Worm (Caenorhabditis elegans) whole organism, young adult: ENCODE data around the gene fipr-12.

ENCODE experiments used
- B0035.1 ChIP-seq: sonication (generic microtip); optimal IDR thresholded peaks from 2 replicates; lab custom pipeline; 2016; ENCODE audit warnings: missing genetic modification characterization, mild to moderate bottlenecking, missing compliant biosample characterization, missing genotype, missing genetic modification reagents
- C06A6.2 ChIP-seq: fragments of 200-800 bp; sonication (Bioruptor generic); conservative IDR thresholded peaks from 2 replicates; pipeline ENCODE4 v1.3.6; 2022; ENCODE audit warnings: missing genetic modification characterization, missing compliant biosample characterization
- D2030.7 ChIP-seq: fragments of 200-800 bp; sonication (Bioruptor generic); IDR thresholded peaks from 2 replicates; pipeline ENCODE4 v1.3.6; 2022; ENCODE audit warnings: missing genetic modification reagents, missing genetic modification characterization, missing compliant biosample characterization
- F33H1.4 ChIP-seq: fragments of 200-800 bp; sonication (Bioruptor generic); IDR thresholded peaks from 2 replicates; pipeline ENCODE4 v1.3.6; 2022; ENCODE audit warnings: missing genetic modification reagents, missing genetic modification characterization, missing compliant biosample characterization
- F55B11.4 ChIP-seq: sonication (generic microtip); optimal IDR thresholded peaks from 2 replicates; lab custom pipeline; 2016; ENCODE audit warnings: missing compliant biosample characterization, missing genetic modification characterization, borderline replicate concordance; ENCODE audit not compliant: insufficient read depth
- K12H6.12 ChIP-seq: fragments of 200-800 bp; sonication (Bioruptor generic); optimal IDR thresholded peaks from 2 replicates; lab custom pipeline; 2018; ENCODE audit warnings: mild to moderate bottlenecking, missing genetic modification characterization, missing compliant biosample characterization
- T07F8.4 ChIP-seq: sonication (generic microtip); optimal IDR thresholded peaks from 2 replicates; lab custom pipeline; 2016; ENCODE audit warnings: mild to moderate bottlenecking, missing genetic modification characterization, moderate library complexity, missing compliant biosample characterization
- Y53F4B.3 ChIP-seq: fragments of 200-800 bp; sonication (Bioruptor generic); IDR thresholded peaks from 2 replicates; pipeline ENCODE4 v1.3.6; 2022; ENCODE audit warnings: missing genetic modification reagents, missing genetic modification characterization, missing compliant biosample characterization
- Y95B8A.8 ChIP-seq: fragments of 200-800 bp; sonication (Bioruptor generic); IDR thresholded peaks from 2 replicates; pipeline ENCODE4 v1.3.6; 2022; ENCODE audit warnings: missing genetic modification reagents, missing genetic modification characterization, missing compliant biosample characterization
- ZK185.1 ChIP-seq: sonication (generic microtip); optimal IDR thresholded peaks from 2 replicates; lab custom pipeline; 2016; ENCODE audit warnings: mild to moderate bottlenecking, missing genetic modification characterization, missing compliant biosample characterization; ENCODE audit not compliant: poor library complexity, severe bottlenecking
- ama-1 ChIP-seq, 3 experiments: fragments of 150-350 bp in 1 of 3; sonication (generic microtip) in 2 of 3; optimal IDR thresholded peaks; 2 replicates each; lab custom pipeline; 2014 to 2018; ENCODE audit warnings: missing biosample characterization in 2 of 3, missing genetic modification characterization in 2 of 3, missing genetic modification reagents in 2 of 3
- atf-7 ChIP-seq: sonication (generic microtip); optimal IDR thresholded peaks from 2 replicates; lab custom pipeline; 2017; ENCODE audit warnings: mild to moderate bottlenecking, missing genetic modification characterization, missing compliant biosample characterization
- athp-1 ChIP-seq: sonication (generic microtip); optimal IDR thresholded peaks from 2 replicates; lab custom pipeline; 2017; ENCODE audit warnings: mild to moderate bottlenecking, missing genetic modification characterization, missing compliant biosample characterization
- attf-5 ChIP-seq: fragments of 200-800 bp; sonication (Bioruptor generic); optimal IDR thresholded peaks from 2 replicates; lab custom pipeline; 2018; ENCODE audit warnings: mild to moderate bottlenecking, missing genetic modification characterization, missing compliant biosample characterization
- bed-1 ChIP-seq: fragments of 200-800 bp; sonication (Bioruptor generic); IDR thresholded peaks from 2 replicates; pipeline ENCODE4 v1.3.6; 2022; ENCODE audit warnings: missing genetic modification reagents, missing genetic modification characterization, missing compliant biosample characterization
- bed-2 ChIP-seq: fragments of 200-800 bp; sonication (Bioruptor generic); IDR thresholded peaks from 2 replicates; pipeline ENCODE4 v1.3.6; 2022; ENCODE audit warnings: missing genetic modification reagents, missing genetic modification characterization, missing compliant biosample characterization
- cebp-1 ChIP-seq, 2 experiments: fragments of 200-800 bp in 1 of 2; sonication (Bioruptor generic) in 1 of 2; sonication (generic microtip) in 1 of 2; IDR thresholded peaks in 1 of 2; optimal IDR thresholded peaks in 1 of 2; 2 replicates each; pipeline versions ENCODE4 v1.3.6 to Lab custom; 2017 to 2022; ENCODE audit warnings: missing compliant biosample characterization in 2 of 2, missing genetic modification characterization in 2 of 2, mild to moderate bottlenecking in 1 of 2, missing genetic modification reagents in 1 of 2, moderate library complexity in 1 of 2
- cebp-2 ChIP-seq: fragments of 200-800 bp; sonication (Bioruptor generic); IDR thresholded peaks from 2 replicates; pipeline ENCODE4 v1.3.6; 2022; ENCODE audit warnings: missing genetic modification characterization, missing compliant biosample characterization
- ceh-40 ChIP-seq: fragments of 200-800 bp; sonication (Bioruptor generic); IDR thresholded peaks from 2 replicates; pipeline ENCODE4 v1.3.6; 2022; ENCODE audit warnings: missing genetic modification characterization, missing compliant biosample characterization
- ceh-91 ChIP-seq: fragments of 200-800 bp; sonication (Bioruptor generic); IDR thresholded peaks from 2 replicates; pipeline ENCODE4 v1.3.6; 2022; ENCODE audit warnings: missing genetic modification reagents, missing genetic modification characterization, missing compliant biosample characterization
- chd-7 ChIP-seq: sonication (generic microtip); optimal IDR thresholded peaks from 2 replicates; lab custom pipeline; 2016; ENCODE audit warnings: mild to moderate bottlenecking, missing genetic modification characterization, moderate library complexity, missing compliant biosample characterization
- efl-1 ChIP-seq: fragments of 150-350 bp; optimal IDR thresholded peaks from 2 replicates; lab custom pipeline; 2014; ENCODE audit warnings: missing biosample characterization, missing genetic modification reagents, missing genetic modification characterization
- egrh-3 ChIP-seq: fragments of 200-800 bp; sonication (Bioruptor generic); IDR thresholded peaks from 2 replicates; pipeline ENCODE4 v1.3.6; 2022; ENCODE audit warnings: missing genetic modification reagents, missing genetic modification characterization, missing compliant biosample characterization
- ets-4 ChIP-seq: fragments of 200-800 bp; sonication (Bioruptor generic); optimal IDR thresholded peaks from 2 replicates; lab custom pipeline; 2018; ENCODE audit warnings: mild to moderate bottlenecking, missing genetic modification characterization, missing compliant biosample characterization
- hmg-1.2 ChIP-seq: fragments of 200-800 bp; sonication (Bioruptor generic); IDR thresholded peaks from 2 replicates; pipeline ENCODE4 v1.3.6; 2022; ENCODE audit warnings: missing genetic modification reagents, missing genetic modification characterization, missing compliant biosample characterization
- let-526 ChIP-seq: fragments of 200-800 bp; sonication (Bioruptor generic); IDR thresholded peaks from 2 replicates; pipeline ENCODE4 v1.3.6; 2022; ENCODE audit warnings: missing genetic modification reagents, missing genetic modification characterization, missing compliant biosample characterization
- lin-26 ChIP-seq: fragments of 200-800 bp; sonication (Bioruptor generic); IDR thresholded peaks from 2 replicates; pipeline ENCODE4 v1.3.6; 2022; ENCODE audit warnings: missing genetic modification reagents, missing genetic modification characterization, missing compliant biosample characterization
- madf-10 ChIP-seq: sonication (generic microtip); optimal IDR thresholded peaks from 2 replicates; lab custom pipeline; 2016; ENCODE audit warnings: mild to moderate bottlenecking, missing genetic modification characterization, missing compliant biosample characterization
- madf-8 ChIP-seq: fragments of 200-800 bp; sonication (Bioruptor generic); conservative IDR thresholded peaks from 2 replicates; pipeline ENCODE4 v1.3.6; 2022; ENCODE audit warnings: missing genetic modification reagents, missing genetic modification characterization, missing compliant biosample characterization
- nfya-1 ChIP-seq: sonication (generic microtip); optimal IDR thresholded peaks from 2 replicates; lab custom pipeline; 2017; ENCODE audit warnings: antibody characterized with exemption, missing compliant biosample characterization, missing genetic modification characterization, borderline replicate concordance; ENCODE audit not compliant: insufficient read depth
- nfya-2 ChIP-seq: fragments of 200-800 bp; sonication (Bioruptor generic); IDR thresholded peaks from 2 replicates; pipeline ENCODE4 v1.3.6; 2022; ENCODE audit warnings: missing genetic modification reagents, missing genetic modification characterization, missing compliant biosample characterization
- nhr-120 ChIP-seq: fragments of 200-800 bp; sonication (Bioruptor generic); IDR thresholded peaks from 2 replicates; pipeline ENCODE4 v1.3.6; 2022; ENCODE audit warnings: missing genetic modification characterization, missing compliant biosample characterization
- repo-1 ChIP-seq: sonication (generic microtip); optimal IDR thresholded peaks from 2 replicates; lab custom pipeline; 2017; ENCODE audit warnings: mild to moderate bottlenecking, missing genetic modification characterization, missing compliant biosample characterization
- tbp1 ChIP-seq: fragments of 200-800 bp; sonication (Bioruptor generic); optimal IDR thresholded peaks from 2 replicates; lab custom pipeline; 2018; ENCODE audit warnings: mild to moderate bottlenecking, missing genetic modification characterization, missing compliant biosample characterization
- tbx-9 ChIP-seq: sonication (generic microtip); optimal IDR thresholded peaks from 2 replicates; lab custom pipeline; 2016; ENCODE audit warnings: borderline replicate concordance, missing genetic modification characterization, inconsistent platforms, missing compliant biosample characterization
- tlf-1 ChIP-seq: fragments of 200-800 bp; sonication (Bioruptor generic); optimal IDR thresholded peaks from 2 replicates; lab custom pipeline; 2018; ENCODE audit warnings: mild to moderate bottlenecking, missing genetic modification characterization, missing compliant biosample characterization
- xnd-1 ChIP-seq: sonication (generic microtip); optimal IDR thresholded peaks from 2 replicates; lab custom pipeline; 2016; ENCODE audit warnings: missing genotype, missing genetic modification reagents, missing genetic modification characterization, missing compliant biosample characterization
- ztf-22 ChIP-seq: fragments of 200-800 bp; sonication (Bioruptor generic); optimal IDR thresholded peaks from 2 replicates; lab custom pipeline; 2018; ENCODE audit warnings: mild to moderate bottlenecking, missing genetic modification characterization, moderate library complexity, missing compliant biosample characterization
- ztf-25 ChIP-seq: fragments of 200-800 bp; sonication (Bioruptor generic); IDR thresholded peaks from 2 replicates; pipeline ENCODE4 v1.3.6; 2022; ENCODE audit warnings: missing genetic modification reagents, missing genetic modification characterization, missing compliant biosample characterization
- ztf-3 ChIP-seq: fragments of 200-800 bp; sonication (Bioruptor generic); optimal IDR thresholded peaks from 2 replicates; lab custom pipeline; 2018; ENCODE audit warnings: mild to moderate bottlenecking, missing genetic modification characterization, missing compliant biosample characterization
- ztf-6 ChIP-seq: fragments of 200-800 bp; sonication (Bioruptor generic); IDR thresholded peaks from 2 replicates; pipeline ENCODE4 v1.3.6; 2022; ENCODE audit warnings: missing genetic modification reagents, missing genetic modification characterization, missing compliant biosample characterization

fipr-12 gene

DNA sequence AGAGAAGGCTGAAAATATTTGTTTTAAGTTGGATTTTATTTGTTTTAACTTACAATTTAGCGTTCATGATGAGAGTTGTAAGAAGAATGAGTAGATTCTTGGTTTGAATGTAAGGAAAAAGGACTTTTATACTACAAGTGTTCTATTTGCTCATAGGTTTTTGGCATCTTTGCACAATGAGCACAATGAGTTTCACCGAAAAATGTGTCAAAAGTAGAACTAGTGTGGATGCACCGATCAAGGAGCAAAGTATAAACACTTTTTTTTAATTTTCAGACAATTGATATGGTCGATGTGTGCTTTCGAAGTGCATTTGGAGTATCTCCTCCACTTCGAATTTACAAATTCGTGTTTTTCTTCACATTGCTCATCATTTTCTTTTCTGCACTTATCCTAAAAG is 37.0 kb upstream of the fipr-12 start, which contains the start of gene fipr-11:
TSS of gene fipr-11 (minus strand) at position 101 of the 400 bp plus-strand sequence.
- TF ChIP-seq ceh-40 = no peak
- no peak for TF ChIP-seq let-526 (GFP tag; lab: Robert Waterston, UW)
- no peak for TF ChIP-seq K12H6.12 (tag; lab: Kevin White, UChicago)
- TF ChIP-seq athp-1 (tag; lab: Kevin White, UChicago) = no peak
- no peak for TF ChIP-seq madf-8 (GFP tag; lab: Robert Waterston, UW)
- TF ChIP-seq tbp1 (GFP tag; lab: Kevin White, UChicago) = no peak
- TF ChIP-seq ztf-25 (GFP tag; lab: Robert Waterston, UW) = no peak
- no peak for TF ChIP-seq B0035.1 (tag; lab: Kevin White, UChicago)
- no peak for TF ChIP-seq madf-10 (tag; lab: Kevin White, UChicago)
- TF ChIP-seq egrh-3 (GFP tag; lab: Robert Waterston, UW) = no peak
- no peak for TF ChIP-seq ZK185.1 (tag; lab: Kevin White, UChicago)
- TF ChIP-seq D2030.7 (GFP tag; lab: Robert Waterston, UW) = no peak
- TF ChIP-seq F33H1.4 = no peak
- no peak for TF ChIP-seq ztf-6
- TF ChIP-seq atf-7 (tag; lab: Kevin White, UChicago) = no peak
- no peak for TF ChIP-seq efl-1 (GFP tag; lab: Kevin White, UChicago)

DNA sequence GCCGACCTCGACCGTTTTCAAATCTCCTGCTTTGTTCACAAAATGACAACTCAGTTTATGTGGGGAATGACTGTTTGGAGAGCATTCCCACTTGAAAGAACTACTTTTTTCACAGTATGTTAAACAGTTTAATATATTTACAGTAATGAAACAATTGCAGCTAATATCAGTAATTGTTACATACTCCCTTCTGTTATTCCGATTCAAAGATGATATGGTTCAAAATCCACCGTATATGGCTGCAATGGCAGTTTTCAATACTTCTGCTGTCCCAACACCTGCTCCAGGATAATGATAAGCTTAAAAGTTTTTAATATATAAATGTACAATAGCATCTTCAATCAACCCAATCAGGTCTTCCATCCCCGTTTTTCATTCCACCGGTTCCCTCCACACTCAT is 35.9 kb upstream of the fipr-12 start:
- no peak for TF ChIP-seq bed-1 (GFP tag; lab: Robert Waterston, UW)
- no peak for TF ChIP-seq tlf-1 (GFP tag; lab: Kevin White, UChicago)
- no peak for TF ChIP-seq nhr-120 (GFP tag; lab: Robert Waterston, UW)

ce11 chrV:9909624-9910023 is 33.5 kb upstream of the fipr-12 start:
- no peak for TF ChIP-seq ceh-91 (GFP tag; lab: Robert Waterston, UW)
- TF ChIP-seq hmg-1.2 (GFP tag; lab: Robert Waterston, UW) = no peak
- TF ChIP-seq bed-2 (GFP tag; lab: Robert Waterston, UW) = no peak
- TF ChIP-seq ztf-22 (GFP tag; lab: Kevin White, UChicago) = no peak
- TF ChIP-seq D2030.7 (GFP tag; lab: Robert Waterston, UW) = no peak
- TF ChIP-seq chd-7 = no peak
- no peak for TF ChIP-seq attf-5
- TF ChIP-seq repo-1 (tag; lab: Kevin White, UChicago) = no peak
- no peak for TF ChIP-seq bed-1 (GFP tag; lab: Robert Waterston, UW)
- no peak for TF ChIP-seq T07F8.4 (tag; lab: Kevin White, UChicago)
- no peak for TF ChIP-seq ets-4
- TF ChIP-seq Y53F4B.3 (GFP tag; lab: Robert Waterston, UW) = no peak
- TF ChIP-seq ama-1 (optimal IDR thresholded peaks at IDR 0.05; lab: Kevin White, UChicago) = no peak
- no peak for TF ChIP-seq ama-1 (GFP tag; optimal IDR thresholded peaks at IDR 0.05; lab: Kevin White, UChicago)
- no peak for TF ChIP-seq Y95B8A.8 (GFP tag; lab: Robert Waterston, UW)
- no peak for TF ChIP-seq cebp-1 (GFP tag; IDR thresholded peaks at IDR 0.05; lab: Robert Waterston, UW)
- no peak for TF ChIP-seq cebp-1 (tag; optimal IDR thresholded peaks at IDR 0.05; lab: Kevin White, UChicago)
- no peak for TF ChIP-seq ztf-3 (GFP tag; lab: Kevin White, UChicago)

- TF ChIP-seq F55B11.4 (tag; lab: Kevin White, UChicago) (no peak), C06A6.2 (GFP tag; lab: Robert Waterston, UW) (no peak), nfya-1 (no peak), xnd-1 (no peak), lin-26 (GFP tag; lab: Robert Waterston, UW) (no peak), madf-10 (tag; lab: Kevin White, UChicago) (no peak), nfya-2 (GFP tag; lab: Robert Waterston, UW) (no peak), tbx-9 (no peak), nhr-120 (GFP tag; lab: Robert Waterston, UW) (no peak), cebp-2 (GFP tag; lab: Robert Waterston, UW) (no peak)
Observed at ce11 chrV:9911165-9911564, 32.0 kb upstream of the fipr-12 start.
